Worm (Caenorhabditis elegans) whole organism, L3 larva: ENCODE results near the gene zfp-1.

Experiments used
- R02D3.7 ChIP-seq: fragments of 150-350 bp; optimal IDR thresholded peaks from 2 replicates; lab custom pipeline; 2014; ENCODE audit warnings: missing biosample characterization, missing genetic modification characterization
- ZK546.5 ChIP-seq: sonication (generic microtip); optimal IDR thresholded peaks from 2 replicates; lab custom pipeline; 2017; ENCODE audit warnings: missing biosample characterization, missing genetic modification characterization
- aly-2 ChIP-seq: fragments of 150-350 bp; optimal IDR thresholded peaks from 2 replicates; lab custom pipeline; 2014; ENCODE audit warnings: missing biosample characterization, missing genetic modification characterization
- ama-1 ChIP-seq: fragments of 150-350 bp; optimal IDR thresholded peaks from 2 replicates; lab custom pipeline; 2018
- ceh-16 ChIP-seq: sonication (generic microtip); optimal IDR thresholded peaks from 2 replicates; lab custom pipeline; 2017; ENCODE audit warnings: missing biosample characterization, missing genetic modification characterization
- ceh-9 ChIP-seq: sonication (generic microtip); optimal IDR thresholded peaks from 2 replicates; lab custom pipeline; 2018; ENCODE audit warnings: missing biosample characterization, missing genetic modification characterization
- egl-5 ChIP-seq: fragments of 150-350 bp; optimal IDR thresholded peaks from 2 replicates; lab custom pipeline; 2017; ENCODE audit warnings: missing biosample characterization, missing genetic modification reagents, missing genetic modification characterization, inconsistent platforms
- eor-1 ChIP-seq, 2 experiments: fragments of 150-350 bp; optimal IDR thresholded peaks; 2 replicates each; lab custom pipeline; 2014 to 2018; ENCODE audit warnings: missing biosample characterization in 2 of 2, missing genetic modification characterization in 2 of 2
- fkh-10 ChIP-seq: sonication (generic microtip); optimal IDR thresholded peaks from 2 replicates; lab custom pipeline; 2017; ENCODE audit warnings: missing biosample characterization, missing genetic modification reagents, missing genetic modification characterization
- fkh-2 ChIP-seq: fragments of 150-350 bp; optimal IDR thresholded peaks from 2 replicates; lab custom pipeline; 2014; ENCODE audit warnings: missing biosample characterization, missing genetic modification reagents, missing genetic modification characterization
- fos-1 ChIP-seq: fragments of 150-350 bp; optimal IDR thresholded peaks from 2 replicates; lab custom pipeline; 2014; ENCODE audit warnings: missing biosample characterization, missing genetic modification characterization
- hmg-11 ChIP-seq: sonication (generic microtip); optimal IDR thresholded peaks from 2 replicates; lab custom pipeline; 2016; ENCODE audit warnings: missing genetic modification characterization, missing compliant biosample characterization
- lin-15B ChIP-seq: fragments of 150-350 bp; optimal IDR thresholded peaks from 2 replicates; lab custom pipeline; 2014; ENCODE audit warnings: missing biosample characterization, missing genetic modification characterization
- lin-39 ChIP-seq: fragments of 150-350 bp; optimal IDR thresholded peaks from 2 replicates; lab custom pipeline; 2018; ENCODE audit warnings: missing biosample characterization, missing genetic modification reagents, missing genetic modification characterization
- lsy-12 ChIP-seq: sonication (generic microtip); optimal IDR thresholded peaks from 2 replicates; lab custom pipeline; 2016; ENCODE audit warnings: mild to moderate bottlenecking, missing genetic modification characterization, missing compliant biosample characterization
- nfya-1 ChIP-seq: sonication (generic microtip); optimal IDR thresholded peaks from 2 replicates; lab custom pipeline; 2017; ENCODE audit warnings: missing genetic modification characterization, mild to moderate bottlenecking, missing compliant biosample characterization, antibody characterized with exemption, moderate library complexity; ENCODE audit not compliant: insufficient read depth
- nhr-12 ChIP-seq: fragments of 150-350 bp; optimal IDR thresholded peaks from 2 replicates; lab custom pipeline; 2014; ENCODE audit warnings: missing biosample characterization, missing genetic modification characterization
- nhr-23 ChIP-seq: fragments of 150-350 bp; optimal IDR thresholded peaks from 2 replicates; lab custom pipeline; 2014; ENCODE audit warnings: missing biosample characterization, missing genetic modification reagents, missing genetic modification characterization
- nhr-237 ChIP-seq: fragments of 150-350 bp; optimal IDR thresholded peaks from 2 replicates; lab custom pipeline; 2014; ENCODE audit warnings: missing biosample characterization, missing genetic modification characterization
- nhr-25 ChIP-seq: sonication (generic microtip); optimal IDR thresholded peaks from 2 replicates; lab custom pipeline; 2017; ENCODE audit warnings: missing biosample characterization, missing genetic modification characterization
- nhr-28 ChIP-seq: fragments of 150-350 bp; optimal IDR thresholded peaks from 2 replicates; lab custom pipeline; 2014; ENCODE audit warnings: missing biosample characterization, missing genetic modification characterization
- nhr-67 ChIP-seq: fragments of 150-350 bp; optimal IDR thresholded peaks from 2 replicates; lab custom pipeline; 2014; ENCODE audit warnings: missing biosample characterization, missing genetic modification characterization
- nhr-77 ChIP-seq: fragments of 150-350 bp; optimal IDR thresholded peaks from 2 replicates; lab custom pipeline; 2014; ENCODE audit warnings: missing biosample characterization, missing genetic modification characterization
- pha-4 ChIP-seq: fragments of 150-350 bp; optimal IDR thresholded peaks from 2 replicates; lab custom pipeline; 2014; ENCODE audit warnings: missing biosample characterization, missing genetic modification reagents, missing genetic modification characterization
- pqm-1 ChIP-seq: fragments of 150-350 bp; optimal IDR thresholded peaks from 2 replicates; lab custom pipeline; 2017; ENCODE audit warnings: missing biosample characterization, missing genetic modification characterization, inconsistent platforms
- sea-2 ChIP-seq: fragments of 150-350 bp; sonication (generic microtip); optimal IDR thresholded peaks from 4 replicates; lab custom pipeline; 2014; ENCODE audit warnings: missing biosample characterization, missing genetic modification reagents, missing genetic modification characterization
- skn-1 ChIP-seq: fragments of 150-350 bp; optimal IDR thresholded peaks from 2 replicates; lab custom pipeline; 2014; ENCODE audit warnings: missing biosample characterization, missing genetic modification characterization
- tbx-2 ChIP-seq: sonication (generic microtip); optimal IDR thresholded peaks from 2 replicates; lab custom pipeline; 2016; ENCODE audit warnings: mild to moderate bottlenecking, missing genetic modification characterization, missing compliant biosample characterization
- unc-39 ChIP-seq: sonication (generic microtip); optimal IDR thresholded peaks from 4 replicates; lab custom pipeline; 2017; ENCODE audit warnings: missing biosample characterization, missing genetic modification characterization
- unc-62 ChIP-seq: fragments of 150-350 bp; sonication (generic microtip); optimal IDR thresholded peaks from 4 replicates; lab custom pipeline; 2014; ENCODE audit warnings: missing biosample characterization, missing genetic modification reagents, missing genetic modification characterization

The zfp-1 gene

ce11 chrIII:8811111-8811510, 19.8 kb downstream of the zfp-1 start:
- TF ChIP-seq fkh-10 (GFP tag; lab: Kevin White, UChicago), result peak; percentile 22
- no peak for TF ChIP-seq sea-2 (GFP tag; lab: Kevin White, UChicago)

ce11 chrIII:8815699-8816098, 24.4 kb downstream of the zfp-1 start:
- TF ChIP-seq nhr-12 (tag; lab: Kevin White, UChicago) (no peak), egl-5 (tag; lab: Kevin White, UChicago) (peak; percentile 41), lin-39 (tag; lab: Kevin White, UChicago) (peak; percentile 29)

DNA sequence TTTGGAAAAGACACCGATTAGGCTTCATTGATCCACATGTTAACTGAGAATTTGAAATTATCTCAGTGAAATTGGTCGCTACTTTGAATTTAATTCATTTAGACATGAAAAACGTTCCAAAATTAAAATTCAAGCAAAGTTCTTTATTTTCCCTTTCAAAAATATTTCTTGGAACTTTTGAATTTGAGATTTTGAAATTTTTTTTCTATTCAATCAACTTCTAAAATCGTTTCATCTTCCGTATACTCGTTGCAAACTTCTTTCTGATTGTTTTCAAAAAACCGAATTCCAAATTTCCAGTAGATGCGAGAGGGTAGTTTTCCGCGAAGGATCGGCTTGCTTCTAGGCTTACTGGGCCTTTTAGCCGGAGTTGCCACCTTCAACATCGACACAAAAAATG, 27.3 kb downstream of the zfp-1 start, which contains the start of gene pat-2:
TSS of gene pat-2 (plus strand) at position 301 of the 400 bp plus-strand sequence.
- no peak for TF ChIP-seq pqm-1
- TF ChIP-seq tbx-2 (tag; lab: Kevin White, UChicago), result no peak
- TF ChIP-seq nhr-12 (tag; lab: Kevin White, UChicago), result no peak
- TF ChIP-seq fkh-2 (tag; lab: Kevin White, UChicago), result no peak
- TF ChIP-seq nhr-77, result no peak
- TF ChIP-seq nhr-23 (tag; lab: Kevin White, UChicago), result no peak
- no peak for TF ChIP-seq hmg-11 (tag; lab: Kevin White, UChicago)
- TF ChIP-seq ceh-16 (tag; lab: Kevin White, UChicago), result no peak
- no peak for TF ChIP-seq ZK546.5 (tag; lab: Kevin White, UChicago)
- no peak for TF ChIP-seq nhr-25 (tag; lab: Kevin White, UChicago)
- TF ChIP-seq nhr-237 (tag; lab: Kevin White, UChicago), result no peak
- TF ChIP-seq unc-62 (GFP tag; lab: Kevin White, UChicago), result no peak
- no peak for TF ChIP-seq nhr-67

DNA sequence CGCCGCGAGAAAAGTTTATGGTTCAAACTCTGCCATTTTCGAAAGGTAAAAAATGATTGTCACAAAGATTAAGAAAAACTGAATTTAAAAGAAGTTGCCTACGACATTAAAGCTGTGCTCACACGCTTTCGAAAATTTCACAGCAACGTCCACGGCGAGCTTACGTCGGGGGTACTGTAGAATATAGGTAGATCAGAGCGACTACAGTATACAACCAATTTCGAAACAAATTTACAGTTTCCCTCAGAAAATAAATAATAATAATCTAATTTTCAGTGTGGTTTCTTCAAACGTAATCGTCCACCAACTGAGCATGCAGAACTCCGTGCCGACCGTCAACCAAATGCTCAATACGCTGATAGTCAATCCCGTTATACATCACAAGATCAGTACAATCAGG, 33.2 kb downstream of the zfp-1 start:
- no peak for TF ChIP-seq lin-15B (tag; lab: Kevin White, UChicago)
- no peak for TF ChIP-seq sea-2 (GFP tag; lab: Kevin White, UChicago)
- no peak for TF ChIP-seq ZK546.5 (tag; lab: Kevin White, UChicago)
- no peak for TF ChIP-seq R02D3.7 (tag; lab: Kevin White, UChicago)
- no peak for TF ChIP-seq eor-1 (tag; optimal IDR thresholded peaks at IDR 0.05; lab: Kevin White, UChicago)
- TF ChIP-seq lsy-12 (tag; lab: Kevin White, UChicago), result no peak
- TF ChIP-seq nhr-23 (tag; lab: Kevin White, UChicago), result no peak
- no peak for TF ChIP-seq ama-1 (lab: Kevin White, UChicago)
- TF ChIP-seq fos-1 (tag; lab: Kevin White, UChicago), result no peak
- no peak for TF ChIP-seq lin-39 (tag; lab: Kevin White, UChicago)
- no peak for TF ChIP-seq nhr-25 (tag; lab: Kevin White, UChicago)
- TF ChIP-seq pha-4 (tag; lab: Kevin White, UChicago), result no peak
- no peak for TF ChIP-seq fkh-2 (tag; lab: Kevin White, UChicago)
- no peak for TF ChIP-seq pqm-1
- no peak for TF ChIP-seq skn-1
- no peak for TF ChIP-seq nhr-237 (tag; lab: Kevin White, UChicago)
- TF ChIP-seq unc-39 (tag; lab: Kevin White, UChicago), result no peak

DNA sequence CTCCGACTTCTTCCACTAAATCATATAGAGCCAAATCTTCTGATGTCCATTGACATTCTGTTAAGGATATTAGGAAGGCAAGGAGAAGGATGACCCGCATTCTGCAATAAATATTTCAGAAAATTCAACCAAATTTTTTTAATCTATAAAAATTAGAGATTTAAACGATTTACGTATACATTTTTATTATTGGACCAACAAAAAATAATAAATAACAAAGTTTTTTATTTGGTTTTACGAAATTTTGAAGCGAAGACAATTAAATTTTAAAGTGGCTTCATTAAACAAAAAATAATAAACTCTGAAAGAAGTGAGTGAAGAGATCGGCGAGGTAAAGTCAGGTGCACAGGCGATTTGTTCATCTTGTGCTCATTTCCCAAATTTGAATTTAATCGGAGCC, 35.8 kb downstream of the zfp-1 start, which contains the start of gene F54F2.9:
TSS of gene F54F2.9 (minus strand) at position 101 of the 400 bp plus-strand sequence.
- TF ChIP-seq aly-2 (tag; lab: Kevin White, UChicago), result no peak
- no peak for TF ChIP-seq ceh-9
- TF ChIP-seq nhr-28 (tag; lab: Kevin White, UChicago), result no peak
- TF ChIP-seq pha-4 (tag; lab: Kevin White, UChicago), result no peak
- TF ChIP-seq sea-2 (GFP tag; lab: Kevin White, UChicago), result no peak
- TF ChIP-seq pqm-1, result no peak

ce11 chrIII:8829245-8829644, 37.9 kb downstream of the zfp-1 start, which contains the start of gene F44E2.3:
Gene F44E2.3 (minus strand): TSS chrIII:8829305.
- TF ChIP-seq nfya-1 (tag; lab: Kevin White, UChicago) (peak; percentile 79), lin-15B (tag; lab: Kevin White, UChicago) (peak; percentile 66), ama-1 (lab: Kevin White, UChicago) (no peak)
- TF ChIP-seq, all 47 proteins: peak for 2
